Worm (Caenorhabditis elegans): ENCODE results near the gene str-77.

Gene str-77

ce11 chrV:17690922-17691321 is 27.8 kb upstream of the str-77 start, which contains the start of gene F59A1.13:
Gene F59A1.13, minus strand, starts transcription at chrV:17691022.
- TF ChIP-seq F57A8.1 (GFP tag; optimal IDR thresholded peaks at IDR 0.05) (no peak), attf-3 (GFP tag; conservative IDR thresholded peaks at IDR 0.05) (no peak), egl-44 (GFP tag; IDR thresholded peaks at IDR 0.05) (no peak), akir-1 (GFP tag; optimal IDR thresholded peaks at IDR 0.05) (no peak), madf-10 (tag; optimal IDR thresholded peaks at IDR 0.05) (no peak), F10E7.11 (tag; optimal IDR thresholded peaks at IDR 0.05) (no peak), ztf-6 (GFP tag; IDR thresholded peaks at IDR 0.05) (no peak), ztf-26 (tag; optimal IDR thresholded peaks at IDR 0.05) (no peak), ztf-18 (tag; optimal IDR thresholded peaks at IDR 0.05) (no peak), mcd-1 (GFP tag; IDR thresholded peaks at IDR 0.05) (no peak), rcor-1 (GFP tag; IDR thresholded peaks at IDR 0.05) (no peak), ceh-91 (GFP tag; IDR thresholded peaks at IDR 0.05) (no peak), T07F8.4 (tag; optimal IDR thresholded peaks at IDR 0.05) (no peak), F37B4.10 (GFP tag; IDR thresholded peaks at IDR 0.05) (no peak)

ce11 chrV:17694260-17694659 is 24.5 kb upstream of the str-77 start:
- TF ChIP-seq bed-1 (GFP tag; IDR thresholded peaks at IDR 0.05), result no peak
- TF ChIP-seq T26A5.8 (tag; optimal IDR thresholded peaks at IDR 0.05), result no peak
- TF ChIP-seq mcd-1 (GFP tag; IDR thresholded peaks at IDR 0.05), result no peak
- TF ChIP-seq Y53F4B.3 (GFP tag; IDR thresholded peaks at IDR 0.05), result no peak
- TF ChIP-seq chd-7 (tag; optimal IDR thresholded peaks at IDR 0.05), result no peak
- TF ChIP-seq B0261.1 (tag; optimal IDR thresholded peaks at IDR 0.05), result no peak
- no peak for TF ChIP-seq ztf-6 (GFP tag; IDR thresholded peaks at IDR 0.05)
- TF ChIP-seq C06A6.2 (GFP tag; conservative IDR thresholded peaks at IDR 0.05), result no peak
- TF ChIP-seq hlh-12 (tag; optimal IDR thresholded peaks at IDR 0.05), result no peak
- no peak for TF ChIP-seq sdz-38 (tag; optimal IDR thresholded peaks at IDR 0.05)
- no peak for TF ChIP-seq ztf-22 (GFP tag; optimal IDR thresholded peaks at IDR 0.05)
- no peak for TF ChIP-seq pha-4 (tag; optimal IDR thresholded peaks at IDR 0.05)
- TF ChIP-seq nfya-2 (GFP tag; IDR thresholded peaks at IDR 0.05), result no peak
- TF ChIP-seq somi-1 (GFP tag; optimal IDR thresholded peaks at IDR 0.05), result no peak
- TF ChIP-seq nfyb-1 (GFP tag; IDR thresholded peaks at IDR 0.05), result no peak
- no peak for TF ChIP-seq tbx-9 (tag; optimal IDR thresholded peaks at IDR 0.05; ENCODE audit: borderline replicate concordance)
- no peak for TF ChIP-seq cebp-1 (GFP tag; IDR thresholded peaks at IDR 0.05)
- TF ChIP-seq cebp-1 (tag; optimal IDR thresholded peaks at IDR 0.05), result no peak
- TF ChIP-seq rcor-1 (GFP tag; IDR thresholded peaks at IDR 0.05), result no peak
- TF ChIP-seq ztf-18 (tag; optimal IDR thresholded peaks at IDR 0.05), result no peak
- no peak for TF ChIP-seq lsl-1 (GFP tag; optimal IDR thresholded peaks at IDR 0.05)

ce11 chrV:17695802-17696201 is 22.9 kb upstream of the str-77 start, which contains the start of gene Y26G10.1:
Gene Y26G10.1, minus strand, starts transcription at chrV:17695902.
- TF ChIP-seq Y53G8AR.9 (GFP tag; conservative IDR thresholded peaks at IDR 0.05) (no peak), ztf-25 (GFP tag; IDR thresholded peaks at IDR 0.05) (no peak), Y95B8A.8 (GFP tag; IDR thresholded peaks at IDR 0.05) (no peak), T07F8.4 (tag; optimal IDR thresholded peaks at IDR 0.05) (no peak)

- TF ChIP-seq chd-7 (tag; optimal IDR thresholded peaks at IDR 0.05), result no peak
- TF ChIP-seq nhr-80 (tag; optimal IDR thresholded peaks at IDR 0.05), result no peak
- no peak for TF ChIP-seq F49E8.2 (tag; optimal IDR thresholded peaks at IDR 0.05; ENCODE audit: insufficient read depth)
- no peak for TF ChIP-seq sea-2 (GFP tag; IDR thresholded peaks at IDR 0.05)
- TF ChIP-seq mes-4 (tag; optimal IDR thresholded peaks at IDR 0.05), result no peak
- no peak for TF ChIP-seq dpl-1 (GFP tag; optimal IDR thresholded peaks at IDR 0.05)
- TF ChIP-seq nhr-27 (tag; optimal IDR thresholded peaks at IDR 0.05), result no peak
- TF ChIP-seq C17E4.6 (GFP tag; IDR thresholded peaks at IDR 0.05), result no peak
- TF ChIP-seq lin-40 (tag; optimal IDR thresholded peaks at IDR 0.05), result no peak
- TF ChIP-seq ceh-40 (GFP tag; IDR thresholded peaks at IDR 0.05), result no peak
Observed at ce11 chrV:17696753-17697152, 22.0 kb upstream of the str-77 start, which contains the start of gene spp-29. Gene spp-29, minus strand, starts transcription at chrV:17696853.

All from whole organism, young adult.